Worm (Caenorhabditis elegans) whole organism, L2 larva: Measurements from ENCODE around the gene Y48C3A.12.

ENCODE experiments used
- F13H6.1 ChIP-seq: sonication (generic microtip); optimal IDR thresholded peaks from 2 replicates; lab custom pipeline; 2016; ENCODE audit warnings: missing genetic modification characterization, missing compliant biosample characterization
- ZK546.5 ChIP-seq: sonication (generic microtip); optimal IDR thresholded peaks from 2 replicates; lab custom pipeline; 2017; ENCODE audit warnings: missing biosample characterization, missing genetic modification characterization
- ama-1 ChIP-seq: fragments of 150-350 bp; optimal IDR thresholded peaks from 2 replicates; lab custom pipeline; 2018; ENCODE audit warnings: inconsistent platforms
- elt-1 ChIP-seq: fragments of 150-350 bp; optimal IDR thresholded peaks from 2 replicates; lab custom pipeline; 2014; ENCODE audit warnings: missing biosample characterization, missing genetic modification characterization
- elt-3 ChIP-seq: sonication (generic microtip); optimal IDR thresholded peaks from 2 replicates; lab custom pipeline; 2017; ENCODE audit warnings: missing biosample characterization, missing genetic modification characterization
- lin-13 ChIP-seq: fragments of 150-350 bp; optimal IDR thresholded peaks from 2 replicates; lab custom pipeline; 2014; ENCODE audit warnings: missing biosample characterization, missing genetic modification reagents, missing genetic modification characterization
- mab-5 ChIP-seq: fragments of 150-350 bp; optimal IDR thresholded peaks from 2 replicates; lab custom pipeline; 2014; ENCODE audit warnings: missing biosample characterization, missing genetic modification characterization
- nhr-10 ChIP-seq: sonication (generic microtip); optimal IDR thresholded peaks from 2 replicates; lab custom pipeline; 2017; ENCODE audit warnings: missing biosample characterization, missing genetic modification characterization
- nhr-11 ChIP-seq: fragments of 150-350 bp; optimal IDR thresholded peaks from 2 replicates; lab custom pipeline; 2014; ENCODE audit warnings: missing biosample characterization, missing genetic modification characterization
- nhr-23 ChIP-seq: fragments of 150-350 bp; optimal IDR thresholded peaks from 2 replicates; lab custom pipeline; 2014; ENCODE audit warnings: missing biosample characterization, missing genetic modification reagents, missing genetic modification characterization
- nhr-6 ChIP-seq: fragments of 150-350 bp; optimal IDR thresholded peaks from 2 replicates; lab custom pipeline; 2014; ENCODE audit warnings: missing biosample characterization, missing genetic modification characterization
- peb-1 ChIP-seq: fragments of 150-350 bp; optimal IDR thresholded peaks from 2 replicates; lab custom pipeline; 2014; ENCODE audit warnings: missing biosample characterization, missing genetic modification characterization
- skn-1 ChIP-seq: sonication (generic microtip); optimal IDR thresholded peaks from 2 replicates; lab custom pipeline; 2017; ENCODE audit warnings: missing biosample characterization, missing genetic modification characterization
- sma-9 ChIP-seq, 2 experiments: fragments of 150-350 bp in 1 of 2; sonication (generic microtip) in 1 of 2; optimal IDR thresholded peaks; 2 replicates each; lab custom pipeline; 2014 to 2016; ENCODE audit warnings: missing genetic modification characterization in 2 of 2, mild to moderate bottlenecking in 1 of 2, missing biosample characterization in 1 of 2, missing compliant biosample characterization in 1 of 2, missing genetic modification reagents in 1 of 2, moderate library complexity in 1 of 2
- unc-62 ChIP-seq: fragments of 150-350 bp; optimal IDR thresholded peaks from 2 replicates; lab custom pipeline; 2014; ENCODE audit warnings: missing biosample characterization, missing genetic modification reagents, missing genetic modification characterization
- zag-1 ChIP-seq: fragments of 150-350 bp; optimal IDR thresholded peaks from 2 replicates; lab custom pipeline; 2014; ENCODE audit warnings: missing biosample characterization, missing genetic modification characterization
- ztf-11 ChIP-seq: sonication (generic microtip); optimal IDR thresholded peaks from 2 replicates; lab custom pipeline; 2017; ENCODE audit warnings: missing biosample characterization, missing genetic modification characterization

Gene Y48C3A.12

DNA sequence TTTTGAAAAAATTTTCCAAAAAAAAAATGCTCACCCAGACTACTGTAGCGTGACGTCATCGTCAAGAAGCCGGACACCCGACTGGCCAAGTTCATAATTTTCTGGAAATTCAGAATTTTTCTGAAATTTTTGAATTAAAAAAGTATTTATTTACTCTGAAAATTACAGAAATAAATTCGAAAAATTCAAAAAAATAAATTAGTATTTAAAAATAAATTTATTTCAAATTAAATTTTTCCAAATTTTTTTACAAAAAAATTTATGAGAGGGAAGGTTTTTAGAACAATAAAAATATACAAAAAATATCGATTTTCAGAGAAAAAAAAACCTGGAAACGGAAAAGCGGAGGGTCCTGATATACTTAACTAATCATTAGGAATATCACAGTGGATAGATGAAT, 60.5 kb downstream of the Y48C3A.12 start, which contains the start of gene Y48E1C.4:
Gene Y48E1C.4, minus strand, starts transcription at position 101 of the 400 bp plus-strand sequence.
- TF ChIP-seq nhr-11 (tag; lab: Kevin White, UChicago) (no peak), zag-1 (tag; lab: Kevin White, UChicago) (no peak), peb-1 (tag; lab: Kevin White, UChicago) (no peak), sma-9 (GFP tag; optimal IDR thresholded peaks at IDR 0.05; lab: Kevin White, UChicago) (no peak), sma-9 (tag; optimal IDR thresholded peaks at IDR 0.05; lab: Kevin White, UChicago) (no peak), ama-1 (no peak), elt-1 (tag; lab: Kevin White, UChicago) (no peak), lin-13 (GFP tag; lab: Kevin White, UChicago) (no peak), ztf-11 (tag; lab: Kevin White, UChicago) (no peak), nhr-23 (tag; lab: Kevin White, UChicago) (no peak), ZK546.5 (tag; lab: Kevin White, UChicago) (no peak), mab-5 (tag; lab: Kevin White, UChicago) (no peak), nhr-10 (tag; lab: Kevin White, UChicago) (no peak), skn-1 (no peak), nhr-6 (no peak), unc-62 (GFP tag; lab: Kevin White, UChicago) (no peak), elt-3 (tag; lab: Kevin White, UChicago) (no peak), F13H6.1 (tag; lab: Kevin White, UChicago) (no peak)
